Fruit fly (Drosophila melanogaster) whole organism, embryonic: ENCODE data around the gene qtc.

Source experiments
- Awh ChIP-seq: fragments of 200-800 bp; sonication (Bioruptor generic); IDR thresholded peaks from 2 replicates; pipeline ENCODE4, ENCODE4 v1.3.6; 2022; ENCODE audit warnings: missing biosample characterization, missing genetic modification characterization
- B-H1 ChIP-seq: fragments of 200-800 bp; sonication (Bioruptor generic); IDR thresholded peaks from 3 replicates; pipeline ENCODE4 v1.3.6; 2022; ENCODE audit warnings: missing biosample characterization, missing genetic modification characterization
- B-H2 ChIP-seq: fragments of 200-800 bp; sonication (Bioruptor generic); optimal IDR thresholded peaks from 2 replicates; lab custom pipeline; 2018; ENCODE audit warnings: missing biosample characterization, mild to moderate bottlenecking, missing genetic modification characterization
- CG10147 ChIP-seq: fragments of 200-800 bp; sonication (Bioruptor generic); optimal IDR thresholded peaks from 2 replicates; lab custom pipeline; 2019; ENCODE audit warnings: missing biosample characterization, mild to moderate bottlenecking, missing genetic modification characterization, moderate library complexity
- CG10543 ChIP-seq: fragments of 200-800 bp; sonication (Bioruptor generic); optimal IDR thresholded peaks from 3 replicates; lab custom pipeline; 2017; ENCODE audit warnings: missing biosample characterization, mild to moderate bottlenecking, missing genetic modification characterization, moderate library complexity
- CG10959 ChIP-seq: fragments of 200-800 bp; sonication (Bioruptor generic); IDR thresholded peaks from 2 replicates; pipeline ENCODE4 v1.3.6; 2022; ENCODE audit warnings: missing biosample characterization, missing genetic modification characterization
- CG12299 ChIP-seq: fragments of 200-800 bp; sonication (Bioruptor generic); optimal IDR thresholded peaks from 2 replicates; lab custom pipeline; 2018; ENCODE audit warnings: missing biosample characterization, mild to moderate bottlenecking, missing genetic modification characterization
- CG1233 ChIP-seq: fragments of 200-800 bp; sonication (Bioruptor generic); optimal IDR thresholded peaks from 4 replicates; lab custom pipeline; 2018; ENCODE audit warnings: missing biosample characterization, mild to moderate bottlenecking, missing genetic modification characterization
- CG13287 ChIP-seq: fragments of 200-800 bp; sonication (Bioruptor generic); IDR thresholded peaks from 2 replicates; pipeline ENCODE4 v1.3.6; 2022; ENCODE audit warnings: missing biosample characterization, missing genetic modification characterization; ENCODE audit not compliant: partially characterized antibody
- CG1529 ChIP-seq: fragments of 200-800 bp; sonication (Bioruptor generic); optimal IDR thresholded peaks from 3 replicates; lab custom pipeline; 2018; ENCODE audit warnings: missing biosample characterization, missing genetic modification characterization
- CG15696 ChIP-seq: fragments of 200-800 bp; sonication (Bioruptor generic); optimal IDR thresholded peaks from 2 replicates; lab custom pipeline; 2019; ENCODE audit warnings: missing biosample characterization, mild to moderate bottlenecking, missing genetic modification characterization, moderate library complexity
- CG2202 ChIP-seq: fragments of 200-800 bp; sonication (Bioruptor generic); optimal IDR thresholded peaks from 2 replicates; lab custom pipeline; 2018; ENCODE audit warnings: missing biosample characterization, mild to moderate bottlenecking, missing genetic modification characterization
- CG30020 ChIP-seq: fragments of 200-800 bp; optimal IDR thresholded peaks from 2 replicates; lab custom pipeline; 2019; ENCODE audit warnings: missing biosample characterization, mild to moderate bottlenecking, missing genetic modification characterization, moderate library complexity
- CG3065 ChIP-seq: fragments of 200-800 bp; sonication (Bioruptor generic); optimal IDR thresholded peaks from 2 replicates; lab custom pipeline; 2016; ENCODE audit warnings: missing biosample characterization, missing genetic modification characterization
- CG3281 ChIP-seq: fragments of 200-800 bp; sonication (Bioruptor generic); optimal IDR thresholded peaks from 3 replicates; lab custom pipeline; 2017; ENCODE audit warnings: missing biosample characterization, mild to moderate bottlenecking, missing genetic modification characterization
- CG6689 ChIP-seq: fragments of 200-800 bp; sonication (Bioruptor generic); IDR thresholded peaks from 2 replicates; pipeline ENCODE4 v1.3.6; 2022; ENCODE audit warnings: missing biosample characterization, missing genetic modification characterization
- CG6854 ChIP-seq: fragments of 200-800 bp; sonication (Bioruptor generic); optimal IDR thresholded peaks from 3 replicates; lab custom pipeline; 2017; ENCODE audit warnings: missing biosample characterization, mild to moderate bottlenecking, missing genetic modification characterization
- CG7928 ChIP-seq: fragments of 200-800 bp; sonication (Bioruptor generic); optimal IDR thresholded peaks from 2 replicates; lab custom pipeline; 2017; ENCODE audit warnings: missing biosample characterization, mild to moderate bottlenecking, missing genetic modification characterization
- CTCF ChIP-seq: fragments of 200-800 bp; sonication (Bioruptor generic); optimal IDR thresholded peaks from 2 replicates; lab custom pipeline; 2017; ENCODE audit warnings: missing biosample characterization, mild to moderate bottlenecking, missing genetic modification characterization, moderate library complexity
- D19A ChIP-seq: fragments of 200-800 bp; optimal IDR thresholded peaks from 3 replicates; lab custom pipeline; 2019; ENCODE audit warnings: missing biosample characterization, mild to moderate bottlenecking, missing genetic modification characterization, moderate library complexity
- Dll ChIP-seq: fragments of 200-800 bp; sonication (Bioruptor generic); IDR thresholded peaks from 4 replicates; pipeline ENCODE4 v1.3.6; 2022; ENCODE audit warnings: missing biosample characterization, missing genetic modification characterization; ENCODE audit not compliant: partially characterized antibody
- H2.0 ChIP-seq: fragments of 200-800 bp; sonication (Bioruptor generic); IDR thresholded peaks from 2 replicates; pipeline ENCODE4 v1.3.6; 2022; ENCODE audit warnings: missing biosample characterization, missing genetic modification characterization
- HLHmδ ChIP-seq: fragments of 200-800 bp; sonication (Bioruptor generic); optimal IDR thresholded peaks from 2 replicates; lab custom pipeline; 2018; ENCODE audit warnings: missing biosample characterization, mild to moderate bottlenecking, missing genetic modification characterization, moderate library complexity
- Hmr ChIP-seq: fragments of 200-800 bp; sonication (Bioruptor generic); optimal IDR thresholded peaks from 3 replicates; lab custom pipeline; 2017; ENCODE audit warnings: mild to moderate bottlenecking, missing biosample characterization, missing genetic modification reagents, missing genetic modification characterization
- Hr39 ChIP-seq: fragments of >200 bp; optimal IDR thresholded peaks from 2 replicates; lab custom pipeline; 2017
- Lpt ChIP-seq: fragments of >200 bp; optimal IDR thresholded peaks from 2 replicates; lab custom pipeline; 2018; ENCODE audit warnings: missing biosample characterization, missing genetic modification characterization
- Mad ChIP-seq: fragments of 200-800 bp; sonication (Bioruptor generic); optimal IDR thresholded peaks from 2 replicates; lab custom pipeline; 2016; ENCODE audit warnings: missing biosample characterization, missing genetic modification characterization
- NC2α ChIP-seq: fragments of 200-800 bp; sonication (Bioruptor generic); optimal IDR thresholded peaks from 2 replicates; lab custom pipeline; 2016; ENCODE audit warnings: missing biosample characterization, missing genetic modification characterization
- amos ChIP-seq: fragments of 200-800 bp; sonication (Bioruptor generic); IDR thresholded peaks from 2 replicates; pipeline ENCODE4 v1.3.6; 2022; ENCODE audit warnings: missing biosample characterization, missing genetic modification characterization; ENCODE audit not compliant: partially characterized antibody
- br ChIP-seq: fragments of >200 bp; optimal IDR thresholded peaks from 2 replicates; lab custom pipeline; 2017
- dm ChIP-seq: fragments of 200-800 bp; sonication (Bioruptor generic); optimal IDR thresholded peaks from 3 replicates; lab custom pipeline; 2016; ENCODE audit warnings: missing biosample characterization, missing genetic modification characterization
- dysf ChIP-seq: fragments of 200-800 bp; sonication (Bioruptor generic); IDR thresholded peaks from 3 replicates; pipeline ENCODE4 v1.3.6; 2022; ENCODE audit warnings: missing biosample characterization, missing genetic modification characterization
- fd96Cb ChIP-seq: fragments of 200-800 bp; sonication (Bioruptor generic); optimal IDR thresholded peaks from 2 replicates; lab custom pipeline; 2018; ENCODE audit warnings: missing biosample characterization, mild to moderate bottlenecking, missing genetic modification characterization, moderate library complexity
- fu2 ChIP-seq: fragments of 200-800 bp; sonication (Bioruptor generic); optimal IDR thresholded peaks from 2 replicates; lab custom pipeline; 2016; ENCODE audit warnings: missing biosample characterization, missing genetic modification characterization
- gem ChIP-seq: fragments of 200-800 bp; sonication (Bioruptor generic); optimal IDR thresholded peaks from 2 replicates; lab custom pipeline; 2019; ENCODE audit warnings: missing biosample characterization, mild to moderate bottlenecking, missing genetic modification characterization, moderate library complexity
- gsb-n ChIP-seq: fragments of 200-800 bp; sonication (Bioruptor generic); optimal IDR thresholded peaks from 3 replicates; lab custom pipeline; 2018; ENCODE audit warnings: missing biosample characterization, mild to moderate bottlenecking, missing genetic modification characterization
- gt ChIP-seq: fragments of 200-800 bp; sonication (Bioruptor generic); IDR thresholded peaks from 2 replicates; pipeline ENCODE4 v1.3.6; 2022; ENCODE audit warnings: missing biosample characterization, missing genetic modification characterization
- hb ChIP-seq: fragments of 200-800 bp; sonication (Bioruptor generic); IDR thresholded peaks from 3 replicates; pipeline ENCODE4 v1.3.6; 2022; ENCODE audit warnings: missing biosample characterization, missing genetic modification characterization; ENCODE audit not compliant: partially characterized antibody
- ind ChIP-seq: fragments of 200-800 bp; sonication (Bioruptor generic); optimal IDR thresholded peaks from 3 replicates; lab custom pipeline; 2016; ENCODE audit warnings: missing biosample characterization, missing genetic modification characterization
- ken ChIP-seq: fragments of 200-800 bp; sonication (Bioruptor generic); IDR thresholded peaks from 3 replicates; pipeline ENCODE4 v1.3.6; 2022; ENCODE audit warnings: missing biosample characterization, missing genetic modification characterization
- klu ChIP-seq: fragments of 200-800 bp; sonication (Bioruptor generic); IDR thresholded peaks from 2 replicates; pipeline ENCODE4 v1.3.6; 2022; ENCODE audit warnings: missing biosample characterization, missing genetic modification characterization
- nerfin-1 ChIP-seq: fragments of 200-800 bp; sonication (Bioruptor generic); optimal IDR thresholded peaks from 3 replicates; lab custom pipeline; 2019; ENCODE audit warnings: missing biosample characterization, mild to moderate bottlenecking, missing genetic modification characterization, moderate library complexity
- nerfin-2 ChIP-seq: fragments of 200-800 bp; sonication (Bioruptor generic); IDR thresholded peaks from 2 replicates; pipeline ENCODE4 v1.3.6; 2022; ENCODE audit warnings: missing biosample characterization, missing genetic modification characterization; ENCODE audit not compliant: partially characterized antibody
- pita ChIP-seq: fragments of 200-800 bp; sonication (Bioruptor generic); optimal IDR thresholded peaks from 2 replicates; lab custom pipeline; 2017; ENCODE audit warnings: missing biosample characterization, mild to moderate bottlenecking, missing genetic modification characterization
- pzg ChIP-seq: fragments of 200-800 bp; sonication (Bioruptor generic); optimal IDR thresholded peaks from 3 replicates; lab custom pipeline; 2018; ENCODE audit warnings: missing biosample characterization, mild to moderate bottlenecking, missing genetic modification characterization, moderate library complexity
- ranshi ChIP-seq: fragments of 200-800 bp; sonication (Bioruptor generic); IDR thresholded peaks from 2 replicates; pipeline ENCODE4 v1.3.6; 2022; ENCODE audit warnings: missing biosample characterization, missing genetic modification characterization
- scrt ChIP-seq: fragments of 200-800 bp; sonication (Bioruptor generic); optimal IDR thresholded peaks from 2 replicates; lab custom pipeline; 2018; ENCODE audit warnings: missing biosample characterization, mild to moderate bottlenecking, missing genetic modification characterization, moderate library complexity
- ssp ChIP-seq: fragments of 200-800 bp; sonication (Bioruptor generic); IDR thresholded peaks from 2 replicates; pipeline ENCODE4 v1.3.6; 2022; ENCODE audit warnings: missing biosample characterization, missing genetic modification characterization
- toy ChIP-seq: fragments of 200-800 bp; sonication (Bioruptor generic); IDR thresholded peaks from 2 replicates; pipeline ENCODE4 v1.3.6; 2022; ENCODE audit warnings: missing biosample characterization, missing genetic modification characterization
- wek ChIP-seq: fragments of 200-800 bp; sonication (Bioruptor generic); optimal IDR thresholded peaks from 3 replicates; lab custom pipeline; 2018; ENCODE audit warnings: missing biosample characterization, mild to moderate bottlenecking, missing genetic modification characterization, moderate library complexity
- zf30C ChIP-seq: fragments of 200-800 bp; sonication (Bioruptor generic); optimal IDR thresholded peaks from 3 replicates; lab custom pipeline; 2018; ENCODE audit warnings: missing biosample characterization, mild to moderate bottlenecking, missing genetic modification characterization

Gene qtc

dm6 chr2L:5092992-5093695, 32.5 kb downstream of the qtc start, which contains the start of gene Pgant5 (continued):
- peak; percentile 25 for TF ChIP-seq wek (GFP tag; lab: Kevin White, UChicago)
- no peak for TF ChIP-seq Awh
- TF ChIP-seq gsb-n (tag; lab: Kevin White, UChicago): no peak
- no peak for TF ChIP-seq ssp (GFP tag; lab: Robert Waterston, UW)
- TF ChIP-seq dysf (GFP tag; lab: Robert Waterston, UW): no peak
- no peak for TF ChIP-seq CG10959
- peak; percentile 49 for TF ChIP-seq scrt
- no peak for TF ChIP-seq B-H2
- no peak for TF ChIP-seq Hr39
- TF ChIP-seq amos: peak; percentile 10
- TF ChIP-seq pita: no peak
- no peak for TF ChIP-seq Mad (GFP tag; lab: Kevin White, UChicago)
- TF ChIP-seq ken (GFP tag; lab: Robert Waterston, UW): no peak
- no peak for TF ChIP-seq toy (GFP tag; lab: Robert Waterston, UW)
- TF ChIP-seq Dll: no peak
- no peak for TF ChIP-seq D19A (tag; lab: Kevin White, UChicago)
- no peak for TF ChIP-seq CG1529 (GFP tag; lab: Kevin White, UChicago)
- no peak for TF ChIP-seq CG3065 (GFP tag; lab: Kevin White, UChicago)
- TF ChIP-seq CG1233 (GFP tag; lab: Kevin White, UChicago): peak; percentile 18
- no peak for TF ChIP-seq HLHmδ (GFP tag; lab: Kevin White, UChicago)
- no peak for TF ChIP-seq CG30020 (tag; lab: Kevin White, UChicago)
- TF ChIP-seq fu2: no peak
- no peak for TF ChIP-seq ind (GFP tag; lab: Kevin White, UChicago)
- no peak for TF ChIP-seq CG7928 (GFP tag; lab: Kevin White, UChicago)
- no peak for TF ChIP-seq Lpt (GFP tag; lab: Kevin White, UChicago)
- TF ChIP-seq fd96Cb (tag; lab: Kevin White, UChicago): no peak
- TF ChIP-seq CG10147: no peak
- no peak for TF ChIP-seq gem
- no peak for TF ChIP-seq CG6854 (GFP tag; lab: Kevin White, UChicago)
- TF ChIP-seq CG3281: peak; percentile 52
- TF ChIP-seq B-H1 (GFP tag; lab: Robert Waterston, UW): no peak
- no peak for TF ChIP-seq CTCF (GFP tag; lab: Kevin White, UChicago)
- TF ChIP-seq klu (GFP tag; lab: Robert Waterston, UW): 0 out of 2 replicates have a peak, but pooled peaks have one; percentile 12
- TF ChIP-seq ranshi (GFP tag; lab: Robert Waterston, UW): no peak
- peak; percentile 26 for TF ChIP-seq CG10543 (GFP tag; lab: Kevin White, UChicago)
- peak; percentile 5 for TF ChIP-seq CG12299
- TF ChIP-seq nerfin-2 (GFP tag; lab: Robert Waterston, UW): no peak
- TF ChIP-seq NC2α (GFP tag; lab: Kevin White, UChicago): no peak
- TF ChIP-seq zf30C (GFP tag; lab: Kevin White, UChicago): no peak
- no peak for TF ChIP-seq CG6689 (GFP tag; lab: Robert Waterston, UW)
- no peak for TF ChIP-seq CG15696
- no peak for TF ChIP-seq br
- no peak for TF ChIP-seq hb (GFP tag; lab: Robert Waterston, UW)
- no peak for TF ChIP-seq CG2202
- TF ChIP-seq nerfin-1 (tag; lab: Kevin White, UChicago): no peak
- TF ChIP-seq dm (GFP tag; lab: Kevin White, UChicago): peak; percentile 20
- 0 out of 2 replicates have a peak, but pooled peaks have one; percentile 59 for TF ChIP-seq CG13287
- TF ChIP-seq Hmr (GFP tag; lab: Kevin White, UChicago): peak; percentile 40
- TF ChIP-seq pzg: peak; percentile 36
- 0 out of 2 replicates have a peak, but pooled peaks have one; percentile 11 for TF ChIP-seq H2.0
- TF ChIP-seq gt (GFP tag; lab: Robert Waterston, UW): no peak
